Worm (Caenorhabditis elegans): Measurements from ENCODE around the gene sfrp-1.

DNA sequence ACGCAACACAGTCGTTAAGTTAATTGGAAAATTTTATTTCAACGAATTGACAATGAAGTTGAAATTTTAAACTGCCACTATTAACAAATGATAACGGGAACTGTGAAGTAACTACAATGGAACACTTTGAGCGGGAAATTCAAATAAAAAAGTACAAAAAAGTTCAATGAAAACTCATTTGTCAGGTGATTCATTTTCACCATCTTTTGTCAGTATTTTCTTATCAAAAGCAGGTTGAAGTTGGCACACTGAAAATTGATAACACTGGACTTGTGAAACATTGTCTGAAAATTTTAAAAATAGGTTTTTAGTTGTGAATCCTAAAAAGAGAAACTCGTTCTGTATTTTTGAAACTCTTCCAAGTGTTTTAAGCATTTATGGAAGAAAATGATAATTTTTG, 31.2 kb upstream of the sfrp-1 start:
- TF ChIP-seq cog-1 (tag; optimal IDR thresholded peaks at IDR 0.05) = no peak
- TF ChIP-seq klf-2 (GFP tag; conservative IDR thresholded peaks at IDR 0.05) = no peak
- no peak for TF ChIP-seq flt-1 (GFP tag; IDR thresholded peaks at IDR 0.05)
- TF ChIP-seq tab-1 (GFP tag; IDR thresholded peaks at IDR 0.05) = no peak
- TF ChIP-seq med-1 (GFP tag; optimal IDR thresholded peaks at IDR 0.05; ENCODE audit: insufficient read depth) = no peak
- TF ChIP-seq ztf-23 (GFP tag; IDR thresholded peaks at IDR 0.05) = no peak
- TF ChIP-seq ztf-29 (GFP tag; IDR thresholded peaks at IDR 0.05) = no peak
- TF ChIP-seq ref-1 (GFP tag; conservative IDR thresholded peaks at IDR 0.05) = no peak
- no peak for TF ChIP-seq T22C8.4 (GFP tag; IDR thresholded peaks at IDR 0.05)

Data from whole organism, midembryonic.